Worm (Caenorhabditis elegans) whole organism, late embryonic: ENCODE results near the gene ZC155.2.
A peak's percentile ranks its signal among the peaks of the same experiment; 100 is the strongest.

Source experiments
- ceh-22 ChIP-seq: sonication (generic microtip); optimal IDR thresholded peaks from 2 replicates; lab custom pipeline; 2017; ENCODE audit warnings: missing biosample characterization, missing genetic modification characterization
- nfya-1 ChIP-seq: sonication (generic microtip); optimal IDR thresholded peaks from 2 replicates; lab custom pipeline; 2017; ENCODE audit warnings: missing genetic modification characterization, mild to moderate bottlenecking, missing compliant biosample characterization, antibody characterized with exemption, moderate library complexity
- pha-4 ChIP-seq: fragments of 150-350 bp; optimal IDR thresholded peaks from 2 replicates; lab custom pipeline; 2018; ENCODE audit warnings: missing biosample characterization, missing genetic modification reagents, missing genetic modification characterization
- pqm-1 ChIP-seq: sonication (generic microtip); optimal IDR thresholded peaks from 2 replicates; lab custom pipeline; 2016; ENCODE audit warnings: missing genetic modification characterization, missing compliant biosample characterization
- unc-86 ChIP-seq: sonication (generic microtip); optimal IDR thresholded peaks from 2 replicates; lab custom pipeline; 2016; ENCODE audit warnings: missing genetic modification characterization, missing compliant biosample characterization

DNA sequence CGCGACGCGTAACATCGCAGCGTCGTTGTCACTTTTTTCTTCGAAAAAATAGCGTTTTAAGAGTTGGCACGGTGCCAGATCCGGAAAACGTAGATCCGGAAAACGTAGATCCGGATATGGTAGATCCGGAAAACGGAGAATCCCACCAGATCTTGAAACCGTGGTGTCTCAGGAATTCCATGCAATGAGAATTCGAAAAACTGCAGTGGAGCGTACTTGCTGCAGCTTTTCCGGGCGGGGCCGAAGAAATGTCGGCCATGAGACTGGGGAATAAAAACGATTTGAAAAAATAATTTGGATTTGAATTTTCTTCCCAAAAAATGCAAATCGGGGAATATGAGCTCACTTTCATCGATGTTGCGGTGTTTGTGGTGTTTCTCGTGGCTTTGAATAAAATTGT lies 46.3 kb upstream of the ZC155.2 start, which contains the start of gene K10D2.5:
- no peak for TF ChIP-seq pha-4 (tag; lab: Kevin White, UChicago)
- TF ChIP-seq unc-86 (tag; lab: Kevin White, UChicago) = peak; percentile 78
- TF ChIP-seq pqm-1 (tag; lab: Kevin White, UChicago) = peak; percentile 94
- TF ChIP-seq ceh-22 (tag; lab: Kevin White, UChicago) = no peak
- TF ChIP-seq nfya-1 (tag; lab: Kevin White, UChicago) = peak; percentile 78
